Worm (Caenorhabditis elegans): ENCODE data around the gene panl-3.

- TF ChIP-seq ceh-82 (tag; optimal IDR thresholded peaks at IDR 0.05), result no peak
- no peak for TF ChIP-seq lin-13 (GFP tag; optimal IDR thresholded peaks at IDR 0.05)
- no peak for TF ChIP-seq unc-62 (GFP tag; optimal IDR thresholded peaks at IDR 0.05)
- TF ChIP-seq sup-37 (GFP tag; optimal IDR thresholded peaks at IDR 0.05), result no peak
- no peak for TF ChIP-seq fkh-10 (GFP tag; optimal IDR thresholded peaks at IDR 0.05)
- TF ChIP-seq mep-1 (tag; optimal IDR thresholded peaks at IDR 0.05), result no peak
- TF ChIP-seq mef-2 (tag; optimal IDR thresholded peaks at IDR 0.05), result no peak
- no peak for TF ChIP-seq efl-1 (optimal IDR thresholded peaks at IDR 0.05)
- no peak for TF ChIP-seq efl-1 (GFP tag; optimal IDR thresholded peaks at IDR 0.05 in 1 of 2)
- TF ChIP-seq skn-1 (tag; optimal IDR thresholded peaks at IDR 0.05), result no peak
- TF ChIP-seq nhr-11 (tag; optimal IDR thresholded peaks at IDR 0.05), result no peak
Observed at ce11 chrIII:9822942-9823341, 4.1 kb downstream of the panl-3 start, which contains the start of gene arl-5.
